Fruit fly (Drosophila melanogaster) whole organism, embryonic: ENCODE results near the gene CG34242.

Source experiments
- Antp ChIP-seq: fragments of 200-800 bp; sonication (Bioruptor generic); optimal IDR thresholded peaks from 3 replicates; lab custom pipeline; 2016; ENCODE audit warnings: missing biosample characterization, missing genetic modification characterization
- CG10654 ChIP-seq: fragments of 200-800 bp; sonication (Bioruptor generic); optimal IDR thresholded peaks from 2 replicates; lab custom pipeline; 2016; ENCODE audit warnings: missing biosample characterization, missing genetic modification characterization
- CG11398 ChIP-seq: fragments of 200-800 bp; sonication (Bioruptor generic); optimal IDR thresholded peaks from 2 replicates; lab custom pipeline; 2016; ENCODE audit warnings: missing biosample characterization, missing genetic modification characterization
- CG13424 ChIP-seq: fragments of 200-800 bp; sonication (Bioruptor generic); optimal IDR thresholded peaks from 2 replicates; lab custom pipeline; 2019; ENCODE audit warnings: missing biosample characterization, mild to moderate bottlenecking, missing genetic modification characterization, moderate library complexity
- CG13894 ChIP-seq: fragments of 200-800 bp; sonication (Bioruptor generic); optimal IDR thresholded peaks from 3 replicates; lab custom pipeline; 2018; ENCODE audit warnings: missing biosample characterization, mild to moderate bottlenecking, missing genetic modification characterization, moderate library complexity
- CG15479 ChIP-seq: fragments of 200-800 bp; sonication (Bioruptor generic); optimal IDR thresholded peaks from 3 replicates; lab custom pipeline; 2019; ENCODE audit warnings: missing biosample characterization, mild to moderate bottlenecking, missing genetic modification characterization, moderate library complexity
- CG1602 ChIP-seq: fragments of 200-800 bp; sonication (Bioruptor generic); optimal IDR thresholded peaks from 3 replicates; lab custom pipeline; 2016; ENCODE audit warnings: missing biosample characterization, missing genetic modification characterization
- CG17328 ChIP-seq: fragments of 200-800 bp; sonication (Bioruptor generic); IDR thresholded peaks from 2 replicates; pipeline ENCODE4 v1.3.6; 2022; ENCODE audit warnings: missing biosample characterization, missing genetic modification characterization
- CG17568 ChIP-seq: fragments of 200-800 bp; sonication (Bioruptor generic); optimal IDR thresholded peaks from 2 replicates; lab custom pipeline; 2018; ENCODE audit warnings: missing biosample characterization, mild to moderate bottlenecking, missing genetic modification characterization, moderate library complexity
- CG2199 ChIP-seq: fragments of 200-800 bp; sonication (Bioruptor generic); IDR thresholded peaks from 3 replicates; pipeline ENCODE4 v1.3.6; 2022; ENCODE audit warnings: missing biosample characterization, missing genetic modification characterization
- CG31388 ChIP-seq: fragments of 200-800 bp; sonication (Bioruptor generic); optimal IDR thresholded peaks from 2 replicates; lab custom pipeline; 2016; ENCODE audit warnings: missing biosample characterization, missing genetic modification characterization
- CG32767 ChIP-seq: fragments of 200-800 bp; sonication (Bioruptor generic); IDR thresholded peaks from 2 replicates; pipeline ENCODE4 v1.3.6; 2022; ENCODE audit warnings: missing biosample characterization, missing genetic modification characterization
- CG3995 ChIP-seq: fragments of 200-800 bp; sonication (Bioruptor generic); optimal IDR thresholded peaks from 3 replicates; lab custom pipeline; 2016; ENCODE audit warnings: missing biosample characterization, missing genetic modification characterization
- CG5953 ChIP-seq: fragments of 200-800 bp; sonication (Bioruptor generic); IDR thresholded peaks from 2 replicates; pipeline ENCODE4 v1.3.6; 2022; ENCODE audit warnings: missing biosample characterization, missing genetic modification characterization
- CG7372 ChIP-seq: fragments of 200-800 bp; sonication (Bioruptor generic); IDR thresholded peaks from 2 replicates; pipeline ENCODE4 v1.3.6; 2022; ENCODE audit warnings: missing biosample characterization, missing genetic modification characterization
- CG7987 ChIP-seq: fragments of 200-800 bp; sonication (Bioruptor generic); optimal IDR thresholded peaks from 2 replicates; lab custom pipeline; 2018; ENCODE audit warnings: missing biosample characterization, mild to moderate bottlenecking, missing genetic modification characterization, moderate library complexity
- CG8765 ChIP-seq: fragments of 200-800 bp; sonication (Bioruptor generic); IDR thresholded peaks from 2 replicates; pipeline ENCODE4 v1.3.6; 2022; ENCODE audit warnings: missing biosample characterization, missing genetic modification characterization
- Chrac-16 ChIP-seq: fragments of 200-800 bp; sonication (Bioruptor generic); optimal IDR thresholded peaks from 3 replicates; lab custom pipeline; 2016; ENCODE audit warnings: missing biosample characterization, missing genetic modification characterization
- Doc3 ChIP-seq: fragments of 200-800 bp; sonication (Bioruptor generic); IDR thresholded peaks from 3 replicates; pipeline ENCODE4 v1.3.6; 2022; ENCODE audit warnings: missing biosample characterization, missing genetic modification characterization; ENCODE audit not compliant: partially characterized antibody
- Dref ChIP-seq: fragments of 200-800 bp; sonication (Bioruptor generic); IDR thresholded peaks from 2 replicates; pipeline ENCODE4 v1.3.6; 2022; ENCODE audit warnings: missing biosample characterization, missing genetic modification characterization
- ERR ChIP-seq: fragments of 200-800 bp; sonication (Bioruptor generic); optimal IDR thresholded peaks from 2 replicates; lab custom pipeline; 2016; ENCODE audit warnings: missing biosample characterization, missing genetic modification characterization
- Fer1 ChIP-seq: fragments of 200-800 bp; sonication (Bioruptor generic); optimal IDR thresholded peaks from 2 replicates; lab custom pipeline; 2017; ENCODE audit warnings: missing biosample characterization, mild to moderate bottlenecking, missing genetic modification characterization
- Lhr ChIP-seq: fragments of 200-800 bp; sonication (Bioruptor generic); optimal IDR thresholded peaks from 3 replicates; lab custom pipeline; 2017; ENCODE audit warnings: mild to moderate bottlenecking, missing biosample characterization, missing genetic modification reagents, missing genetic modification characterization
- Lpt ChIP-seq: fragments of >200 bp; optimal IDR thresholded peaks from 2 replicates; lab custom pipeline; 2018; ENCODE audit warnings: missing biosample characterization, missing genetic modification characterization
- MESR4 ChIP-seq: fragments of 200-800 bp; sonication (Bioruptor generic); optimal IDR thresholded peaks from 2 replicates; lab custom pipeline; 2018; ENCODE audit warnings: missing biosample characterization, mild to moderate bottlenecking, missing genetic modification characterization, moderate library complexity
- Neu2 ChIP-seq: fragments of 200-800 bp; sonication (Bioruptor generic); optimal IDR thresholded peaks from 3 replicates; lab custom pipeline; 2016; ENCODE audit warnings: missing biosample characterization, missing genetic modification characterization, borderline replicate concordance
- Optix ChIP-seq: fragments of 200-800 bp; sonication (Bioruptor generic); IDR thresholded peaks from 3 replicates; pipeline ENCODE4 v1.3.6; 2022; ENCODE audit warnings: missing biosample characterization, missing genetic modification characterization
- Poxn ChIP-seq: fragments of 200-800 bp; sonication (Bioruptor generic); IDR thresholded peaks from 2 replicates; pipeline ENCODE4 v1.3.6; 2022; ENCODE audit warnings: missing biosample characterization, missing genetic modification characterization
- bcd ChIP-seq: fragments of 200-800 bp; sonication (Bioruptor generic); optimal IDR thresholded peaks from 2 replicates; lab custom pipeline; 2017; ENCODE audit warnings: missing biosample characterization, mild to moderate bottlenecking, missing genetic modification characterization
- btn ChIP-seq: fragments of 200-800 bp; sonication (Bioruptor generic); optimal IDR thresholded peaks from 2 replicates; lab custom pipeline; 2016; ENCODE audit warnings: missing biosample characterization, missing genetic modification characterization
- dmrt11E ChIP-seq: fragments of 200-800 bp; sonication (Bioruptor generic); optimal IDR thresholded peaks from 3 replicates; lab custom pipeline; 2018; ENCODE audit warnings: missing biosample characterization, mild to moderate bottlenecking, missing genetic modification characterization, moderate library complexity
- fu2 ChIP-seq: fragments of 200-800 bp; sonication (Bioruptor generic); optimal IDR thresholded peaks from 2 replicates; lab custom pipeline; 2016; ENCODE audit warnings: missing biosample characterization, missing genetic modification characterization
- lbe ChIP-seq: fragments of 200-800 bp; sonication (Bioruptor generic); optimal IDR thresholded peaks from 2 replicates; lab custom pipeline; 2016; ENCODE audit warnings: missing biosample characterization, mild to moderate bottlenecking, missing genetic modification characterization
- pho ChIP-seq: fragments of 200-800 bp; sonication (Bioruptor generic); optimal IDR thresholded peaks from 2 replicates; lab custom pipeline; 2016; ENCODE audit warnings: missing biosample characterization, missing genetic modification characterization
- phol ChIP-seq: fragments of 200-800 bp; sonication (Bioruptor generic); optimal IDR thresholded peaks from 3 replicates; lab custom pipeline; 2018; ENCODE audit warnings: missing biosample characterization, mild to moderate bottlenecking, missing genetic modification characterization, moderate library complexity
- row ChIP-seq: fragments of 200-800 bp; sonication (Bioruptor generic); IDR thresholded peaks from 3 replicates; pipeline ENCODE4 v1.3.6; 2022; ENCODE audit warnings: missing biosample characterization, missing genetic modification characterization
- sim ChIP-seq: fragments of 200-800 bp; sonication (Bioruptor generic); IDR thresholded peaks from 2 replicates; pipeline ENCODE4 v1.3.6; 2022; ENCODE audit warnings: missing biosample characterization, missing genetic modification characterization
- stwl ChIP-seq: fragments of 200-800 bp; sonication (Bioruptor generic); optimal IDR thresholded peaks from 3 replicates; lab custom pipeline; 2018; ENCODE audit warnings: missing biosample characterization, mild to moderate bottlenecking, missing genetic modification characterization, moderate library complexity
- tll ChIP-seq, 2 experiments: fragments of 200-800 bp in 1 of 2; fragments of >200 bp in 1 of 2; sonication (Bioruptor generic) in 1 of 2; optimal IDR thresholded peaks; 2 replicates each; lab custom pipeline; 2017 to 2019; ENCODE audit warnings: missing biosample characterization in 2 of 2, missing genetic modification characterization in 2 of 2, mild to moderate bottlenecking in 1 of 2, moderate library complexity in 1 of 2
- tna ChIP-seq: fragments of 200-800 bp; sonication (Bioruptor generic); IDR thresholded peaks from 2 replicates; pipeline ENCODE4 v1.3.6; 2022; ENCODE audit warnings: missing biosample characterization, missing genetic modification characterization; ENCODE audit not compliant: partially characterized antibody
- zf30C ChIP-seq: fragments of 200-800 bp; sonication (Bioruptor generic); optimal IDR thresholded peaks from 3 replicates; lab custom pipeline; 2018; ENCODE audit warnings: missing biosample characterization, mild to moderate bottlenecking, missing genetic modification characterization

The CG34242 gene

dm6 chr3L:12533392-12534070 is at the start of gene CG34242, which contains the start of gene Tsf2 (continued):
- TF ChIP-seq sim (GFP tag; lab: Robert Waterston, UW): peak; percentile 58; the same call in 1 of the 2 replicates
- TF ChIP-seq tna (GFP tag; lab: Robert Waterston, UW): no peak
- TF ChIP-seq lbe (GFP tag; lab: Kevin White, UChicago): peak; percentile 66
- no peak for TF ChIP-seq CG13894 (tag; lab: Kevin White, UChicago)
- TF ChIP-seq pho (GFP tag; lab: Kevin White, UChicago): no peak
- no peak for TF ChIP-seq fu2 (GFP tag; lab: Kevin White, UChicago)
- TF ChIP-seq Doc3 (GFP tag; lab: Robert Waterston, UW): no peak
- peak; percentile 61; the same call in 1 of the 2 replicates for TF ChIP-seq CG7372 (GFP tag; lab: Robert Waterston, UW)
- peak; percentile 84 for TF ChIP-seq row (GFP tag; lab: Robert Waterston, UW)
- TF ChIP-seq bcd (GFP tag; lab: Kevin White, UChicago): peak; percentile 80
- peak; percentile 74 for TF ChIP-seq Optix
- TF ChIP-seq CG7987 (GFP tag; lab: Kevin White, UChicago): peak; percentile 59
- no peak for TF ChIP-seq CG32767 (GFP tag; lab: Robert Waterston, UW)
- TF ChIP-seq btn (GFP tag; lab: Kevin White, UChicago): no peak
- peak; percentile 61 for TF ChIP-seq CG3995 (GFP tag; lab: Kevin White, UChicago)
- TF ChIP-seq zf30C (GFP tag; lab: Kevin White, UChicago): no peak
- TF ChIP-seq Fer1 (GFP tag; lab: Kevin White, UChicago): peak; percentile 72
- TF ChIP-seq CG11398 (GFP tag; lab: Kevin White, UChicago): no peak
- TF ChIP-seq Poxn (GFP tag; lab: Robert Waterston, UW): peak; percentile 31; the same call in 1 of the 2 replicates
- TF ChIP-seq CG8765 (GFP tag; lab: Robert Waterston, UW): peak; percentile 87
- TF ChIP-seq Lpt (GFP tag; lab: Kevin White, UChicago): no peak
- TF ChIP-seq dmrt11E: no peak
- peak; percentile 3 for TF ChIP-seq CG1602 (GFP tag; lab: Kevin White, UChicago)
- TF ChIP-seq CG17568: no peak
- peak; percentile 31 for TF ChIP-seq Lhr
- TF ChIP-seq Neu2 (GFP tag; lab: Kevin White, UChicago): no peak
- TF ChIP-seq CG10654 (GFP tag; lab: Kevin White, UChicago): peak; percentile 81
- TF ChIP-seq ERR (GFP tag; lab: Kevin White, UChicago): no peak
- TF ChIP-seq tll (GFP tag; optimal IDR thresholded peaks at IDR 0.05; lab: Kevin White, UChicago): no peak
- peak; percentile 81 for TF ChIP-seq CG31388
- no peak for TF ChIP-seq CG15479 (GFP tag; lab: Kevin White, UChicago)
- TF ChIP-seq Chrac-16 (GFP tag; lab: Kevin White, UChicago): no peak
- no peak for TF ChIP-seq Dref
- TF ChIP-seq CG5953: peak; percentile 90
- TF ChIP-seq MESR4 (GFP tag; lab: Kevin White, UChicago): peak; percentile 52
- TF ChIP-seq, all 482 proteins: peak for 236

DNA sequence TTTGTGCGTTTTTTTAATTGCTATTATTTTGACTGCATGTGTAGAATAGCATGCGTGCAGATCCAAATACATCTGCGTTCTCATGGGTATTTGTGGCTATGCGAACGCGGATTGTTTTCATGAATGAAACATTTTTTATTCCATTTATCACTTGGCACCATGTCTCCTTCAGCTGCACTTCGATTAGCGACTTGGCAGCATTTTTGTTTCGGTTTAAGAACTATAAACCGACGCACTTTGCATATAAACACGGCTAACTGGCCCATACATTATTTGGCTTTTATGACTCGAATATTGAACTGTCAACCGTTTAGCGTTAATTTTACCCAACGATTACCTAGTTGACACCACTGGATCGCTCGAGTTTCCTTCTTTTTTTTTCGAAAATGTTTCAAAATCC is 49.3 kb upstream of the CG34242 start:
- TF ChIP-seq Antp (GFP tag; lab: Kevin White, UChicago) (no peak), phol (tag; lab: Kevin White, UChicago) (no peak), CG2199 (GFP tag; lab: Robert Waterston, UW) (no peak), stwl (tag; lab: Kevin White, UChicago) (peak; percentile 10), CG17328 (GFP tag; lab: Robert Waterston, UW) (no peak), CG13424 (tag; lab: Kevin White, UChicago) (no peak)
- TF ChIP-seq, all 482 proteins: peak for 1
